Worm (Caenorhabditis elegans): Measurements from ENCODE around the gene R144.3.
A peak's percentile ranks its signal among the peaks of the same experiment; 100 is the strongest.

R144.3 gene

ce11 chrIII:5012460-5012859 is 9.3 kb upstream of the R144.3 start:
- TF ChIP-seq efl-1 (optimal IDR thresholded peaks at IDR 0.05) (no peak), efl-1 (GFP tag; optimal IDR thresholded peaks at IDR 0.05 in 1 of 2) (peak in 1 of 2 experiments; percentile 70), alr-1 (tag; optimal IDR thresholded peaks at IDR 0.05; ENCODE audit: borderline replicate concordance) (peak; percentile 81), unc-30 (tag; optimal IDR thresholded peaks at IDR 0.05) (no peak)

- peak; percentile 75 for TF ChIP-seq nhr-90 (tag; optimal IDR thresholded peaks at IDR 0.05; ENCODE audit: poor library complexity)
- no peak for TF ChIP-seq C34B4.2 (tag; optimal IDR thresholded peaks at IDR 0.05)
- TF ChIP-seq ztf-11 (tag; optimal IDR thresholded peaks at IDR 0.05): peak in 1 of 2 experiments; percentile 81
- peak; percentile 96 for TF ChIP-seq snu-23 (GFP tag; optimal IDR thresholded peaks at IDR 0.05)
- peak; percentile 92 for TF ChIP-seq nhr-77 (tag; optimal IDR thresholded peaks at IDR 0.05)
- no peak for TF ChIP-seq nhr-12 (tag; optimal IDR thresholded peaks at IDR 0.05)
- TF ChIP-seq ceh-90 (tag; optimal IDR thresholded peaks at IDR 0.05): no peak
- TF ChIP-seq fos-1 (tag; optimal IDR thresholded peaks at IDR 0.05): peak; percentile 88
- peak; percentile 83 to 91 for TF ChIP-seq lsy-2 (tag; optimal IDR thresholded peaks at IDR 0.05)
- TF ChIP-seq fkh-4 (tag; optimal IDR thresholded peaks at IDR 0.05; ENCODE audit: borderline replicate concordance): peak; percentile 20
- TF ChIP-seq lin-14 (GFP tag; optimal IDR thresholded peaks at IDR 0.05): peak; percentile 98
- peak; percentile 57 for TF ChIP-seq ceh-8 (GFP tag; optimal IDR thresholded peaks at IDR 0.05)
- TF ChIP-seq hpl-2 (GFP tag; optimal IDR thresholded peaks at IDR 0.05): no peak
- TF ChIP-seq irx-1 (tag; optimal IDR thresholded peaks at IDR 0.05): peak; percentile 59
- peak; percentile 97 for TF ChIP-seq mep-1 (tag; optimal IDR thresholded peaks at IDR 0.05)
- peak; percentile 88 for TF ChIP-seq blmp-1 (tag; optimal IDR thresholded peaks at IDR 0.05)
- no peak for TF ChIP-seq hlh-17 (GFP tag; optimal IDR thresholded peaks at IDR 0.05; ENCODE audit: borderline replicate concordance)
- TF ChIP-seq unc-98 (GFP tag; IDR thresholded peaks at IDR 0.05): no peak
- peak; percentile 82 for TF ChIP-seq lin-13 (GFP tag; optimal IDR thresholded peaks at IDR 0.05)
- TF ChIP-seq efl-3 (GFP tag; optimal IDR thresholded peaks at IDR 0.05): no peak
- no peak for TF ChIP-seq nhr-76 (tag; optimal IDR thresholded peaks at IDR 0.05)
- TF ChIP-seq aha-1 (tag; optimal IDR thresholded peaks at IDR 0.05): no peak
- TF ChIP-seq mef-2 (tag; optimal IDR thresholded peaks at IDR 0.05): peak; percentile 73
- TF ChIP-seq C16A3.4 (tag; optimal IDR thresholded peaks at IDR 0.05): peak; percentile 80
- peak; percentile 92 for TF ChIP-seq fkh-10 (GFP tag; optimal IDR thresholded peaks at IDR 0.05)
- peak in 1 of 2 experiments; percentile 82 for TF ChIP-seq egl-27 (tag; optimal IDR thresholded peaks at IDR 0.05)
- peak; percentile 57 to 83 (median 80) for TF ChIP-seq ceh-82 (tag; optimal IDR thresholded peaks at IDR 0.05)
- peak; percentile 90 for TF ChIP-seq fkh-8 (tag; optimal IDR thresholded peaks at IDR 0.05)
- TF ChIP-seq tbx-2 (tag; optimal IDR thresholded peaks at IDR 0.05): peak; percentile 96
- TF ChIP-seq pax-3 (tag; optimal IDR thresholded peaks at IDR 0.05): no peak
- peak; percentile 74 for TF ChIP-seq nhr-237 (tag; optimal IDR thresholded peaks at IDR 0.05)
- peak; percentile 65 to 69 (median 65) for TF ChIP-seq dpl-1 (GFP tag; optimal IDR thresholded peaks at IDR 0.05)
- TF ChIP-seq isw-1 (GFP tag; IDR thresholded peaks at IDR 0.05): peak; percentile 75
- TF ChIP-seq unc-130 (tag; optimal IDR thresholded peaks at IDR 0.05): peak; percentile 48
- peak; percentile 44 for TF ChIP-seq elt-2 (tag; optimal IDR thresholded peaks at IDR 0.05)
- no peak for TF ChIP-seq nhr-28 (tag; optimal IDR thresholded peaks at IDR 0.05)
- TF ChIP-seq tlp-1 (tag; optimal IDR thresholded peaks at IDR 0.05): no peak
- TF ChIP-seq zag-1 (tag; optimal IDR thresholded peaks at IDR 0.05): peak; percentile 77
- peak; percentile 71 to 83 for TF ChIP-seq lin-35 (GFP tag; optimal IDR thresholded peaks at IDR 0.05)
- TF ChIP-seq lin-39 (tag; optimal IDR thresholded peaks at IDR 0.05): peak; percentile 53
- peak; percentile 71 for TF ChIP-seq rnt-1 (tag; optimal IDR thresholded peaks at IDR 0.05)
- TF ChIP-seq mdl-1 (tag; optimal IDR thresholded peaks at IDR 0.05): peak in 1 of 2 experiments; percentile 84
- TF ChIP-seq nhr-85 (tag): peak; percentile 84
- TF ChIP-seq sox-4 (tag; optimal IDR thresholded peaks at IDR 0.05): peak; percentile 54
- peak; percentile 13 for TF ChIP-seq F16B12.6 (tag; optimal IDR thresholded peaks at IDR 0.05)
- TF ChIP-seq alr-1 (tag; optimal IDR thresholded peaks at IDR 0.05; ENCODE audit: borderline replicate concordance): no peak
- peak in 3 of 6 experiments; percentile 41 to 64 (median 54) for TF ChIP-seq elt-3 (tag; optimal IDR thresholded peaks at IDR 0.05)
- peak; percentile 45 for TF ChIP-seq lin-15B (tag; optimal IDR thresholded peaks at IDR 0.05)
These were observed 7.9 kb upstream of the R144.3 start for ce11 chrIII:5013915-5014346.
